Worm (Caenorhabditis elegans) whole organism, L1 larva: Measurements from ENCODE around the gene eif-3.K.
A peak's percentile ranks its signal among the peaks of the same experiment; 100 is the strongest.

Experiments
- C16A3.4 ChIP-seq: fragments of 150-350 bp; optimal IDR thresholded peaks from 2 replicates; lab custom pipeline; 2014; ENCODE audit warnings: missing biosample characterization, missing genetic modification characterization
- C34B4.2 ChIP-seq: sonication (generic microtip); optimal IDR thresholded peaks from 2 replicates; lab custom pipeline; 2017; ENCODE audit warnings: mild to moderate bottlenecking, missing genetic modification characterization, missing compliant biosample characterization
- Y116A8C.19 ChIP-seq: sonication (generic microtip); optimal IDR thresholded peaks from 2 replicates; lab custom pipeline; 2016; ENCODE audit warnings: missing compliant biosample characterization, missing genetic modification characterization, borderline replicate concordance
- aly-2 ChIP-seq: fragments of 150-350 bp; optimal IDR thresholded peaks from 2 replicates; lab custom pipeline; 2014; ENCODE audit warnings: missing biosample characterization, missing genetic modification characterization
- blmp-1 ChIP-seq: fragments of 150-350 bp; optimal IDR thresholded peaks from 2 replicates; lab custom pipeline; 2014; ENCODE audit warnings: missing biosample characterization, missing genetic modification characterization
- ceh-90 ChIP-seq: sonication (generic microtip); optimal IDR thresholded peaks from 2 replicates; lab custom pipeline; 2016; ENCODE audit warnings: missing genetic modification characterization, missing compliant biosample characterization
- dpl-1 ChIP-seq, 3 experiments: fragments of 150-350 bp in 2 of 3; sonication (generic microtip) in 1 of 3; optimal IDR thresholded peaks; 2 replicates each; lab custom pipeline; 2014 to 2017; ENCODE audit warnings: missing biosample characterization in 3 of 3, missing genetic modification characterization in 3 of 3, missing genetic modification reagents in 3 of 3
- efl-1 ChIP-seq, 4 experiments: fragments of 150-350 bp; optimal IDR thresholded peaks in 3 of 4; peaks in 1 of 4; 1 replicate in 1 of 4; 2 replicates in 3 of 4; lab custom pipeline; 2014; ENCODE audit warnings: missing biosample characterization in 2 of 4, missing genetic modification characterization in 2 of 4, missing genetic modification reagents in 2 of 4
- efl-3 ChIP-seq: fragments of 200-800 bp; sonication (Bioruptor generic); optimal IDR thresholded peaks from 2 replicates; lab custom pipeline; 2018; ENCODE audit warnings: mild to moderate bottlenecking, missing genetic modification characterization, missing compliant biosample characterization
- egl-27 ChIP-seq, 2 experiments: fragments of 150-350 bp in 1 of 2; sonication (generic microtip); optimal IDR thresholded peaks; 3 replicates each; lab custom pipeline; 2017 to 2018; ENCODE audit warnings: missing biosample characterization in 2 of 2, missing genetic modification characterization in 2 of 2, missing genetic modification reagents in 2 of 2
- elt-2 ChIP-seq: sonication (generic microtip); optimal IDR thresholded peaks from 2 replicates; lab custom pipeline; 2016; ENCODE audit warnings: missing genetic modification characterization, mild to moderate bottlenecking, inconsistent platforms, missing compliant biosample characterization, missing genetic modification reagents
- elt-3 ChIP-seq, 6 experiments: fragments of 150-350 bp in 1 of 6; sonication (generic microtip); optimal IDR thresholded peaks; 2 replicates each; lab custom pipeline; 2017 to 2018; ENCODE audit warnings: missing biosample characterization in 6 of 6, missing genetic modification characterization in 6 of 6, inconsistent platforms in 1 of 6
- grh-1 ChIP-seq: fragments of 200-800 bp; sonication (Bioruptor generic); IDR thresholded peaks from 2 replicates; pipeline ENCODE4 v1.3.6; 2022; ENCODE audit warnings: missing genetic modification reagents, missing genetic modification characterization, missing compliant biosample characterization
- hlh-4 ChIP-seq: sonication (generic microtip); optimal IDR thresholded peaks from 2 replicates; lab custom pipeline; 2016; ENCODE audit warnings: mild to moderate bottlenecking, missing genetic modification characterization, missing compliant biosample characterization
- isw-1 ChIP-seq: fragments of 200-800 bp; sonication (Bioruptor generic); IDR thresholded peaks from 2 replicates; pipeline ENCODE4 v1.3.6; 2022; ENCODE audit warnings: missing genetic modification characterization, missing compliant biosample characterization
- lin-15B ChIP-seq: fragments of 150-350 bp; sonication (generic microtip); optimal IDR thresholded peaks from 3 replicates; lab custom pipeline; 2014; ENCODE audit warnings: missing biosample characterization, missing genetic modification characterization
- lin-39 ChIP-seq: fragments of 150-350 bp; optimal IDR thresholded peaks from 2 replicates; lab custom pipeline; 2014; ENCODE audit warnings: missing biosample characterization, missing genetic modification reagents, missing genetic modification characterization
- lir-3 ChIP-seq: sonication (generic microtip); optimal IDR thresholded peaks from 2 replicates; lab custom pipeline; 2016; ENCODE audit warnings: mild to moderate bottlenecking, missing genetic modification characterization, moderate library complexity, missing compliant biosample characterization; ENCODE audit not compliant: poor library complexity
- lsy-2 ChIP-seq, 2 experiments: fragments of 150-350 bp; optimal IDR thresholded peaks; 2 replicates each; lab custom pipeline; 2014; ENCODE audit warnings: missing biosample characterization in 2 of 2, missing genetic modification characterization in 2 of 2
- mdl-1 ChIP-seq, 2 experiments: fragments of 150-350 bp; optimal IDR thresholded peaks; 2 replicates each; lab custom pipeline; 2014 to 2017; ENCODE audit warnings: missing biosample characterization in 2 of 2, missing genetic modification characterization in 2 of 2, inconsistent platforms in 1 of 2
- mef-2 ChIP-seq: fragments of 150-350 bp; optimal IDR thresholded peaks from 2 replicates; lab custom pipeline; 2014; ENCODE audit warnings: missing biosample characterization, missing genetic modification characterization
- nhr-11 ChIP-seq: fragments of 150-350 bp; optimal IDR thresholded peaks from 2 replicates; lab custom pipeline; 2014; ENCODE audit warnings: missing biosample characterization, missing genetic modification characterization
- nhr-12 ChIP-seq: sonication (generic microtip); optimal IDR thresholded peaks from 2 replicates; lab custom pipeline; 2017; ENCODE audit warnings: missing biosample characterization, missing genetic modification characterization
- nhr-71 ChIP-seq: sonication (generic microtip); optimal IDR thresholded peaks from 2 replicates; lab custom pipeline; 2016; ENCODE audit warnings: mild to moderate bottlenecking, missing genetic modification characterization, moderate library complexity, missing compliant biosample characterization
- nhr-90 ChIP-seq: sonication (generic microtip); optimal IDR thresholded peaks from 2 replicates; lab custom pipeline; 2016; ENCODE audit warnings: mild to moderate bottlenecking, missing genetic modification characterization, missing compliant biosample characterization; ENCODE audit not compliant: poor library complexity
- pag-3 ChIP-seq: sonication (generic microtip); optimal IDR thresholded peaks from 2 replicates; lab custom pipeline; 2017; ENCODE audit warnings: missing genetic modification characterization, mild to moderate bottlenecking, missing compliant biosample characterization, antibody characterized with exemption, borderline replicate concordance; ENCODE audit not compliant: insufficient read depth
- pax-3 ChIP-seq: fragments of 200-800 bp; sonication (Bioruptor generic); optimal IDR thresholded peaks from 2 replicates; lab custom pipeline; 2018; ENCODE audit warnings: mild to moderate bottlenecking, missing genetic modification characterization, moderate library complexity, missing compliant biosample characterization
- rnt-1 ChIP-seq: sonication (generic microtip); optimal IDR thresholded peaks from 2 replicates; lab custom pipeline; 2016; ENCODE audit warnings: mild to moderate bottlenecking, missing genetic modification characterization, moderate library complexity, missing compliant biosample characterization
- snpc-4 ChIP-seq: fragments of 150-350 bp; optimal IDR thresholded peaks from 2 replicates; lab custom pipeline; 2014; ENCODE audit warnings: missing biosample characterization, missing genetic modification characterization
- sox-4 ChIP-seq: sonication (generic microtip); optimal IDR thresholded peaks from 2 replicates; lab custom pipeline; 2016; ENCODE audit warnings: missing genetic modification characterization, missing compliant biosample characterization
- tlp-1 ChIP-seq: fragments of 150-350 bp; optimal IDR thresholded peaks from 2 replicates; lab custom pipeline; 2014; ENCODE audit warnings: missing biosample characterization, missing genetic modification characterization
- unc-30 ChIP-seq: sonication (generic microtip); optimal IDR thresholded peaks from 2 replicates; lab custom pipeline; 2017; ENCODE audit warnings: missing biosample characterization, missing genetic modification characterization
- unc-62 ChIP-seq: fragments of 150-350 bp; optimal IDR thresholded peaks from 2 replicates; lab custom pipeline; 2014; ENCODE audit warnings: missing biosample characterization, missing genetic modification reagents, missing genetic modification characterization
- unc-98 ChIP-seq: fragments of 200-800 bp; sonication (Bioruptor generic); IDR thresholded peaks from 2 replicates; pipeline ENCODE4 v1.3.6; 2022; ENCODE audit warnings: missing genetic modification characterization, missing compliant biosample characterization
- vab-15 ChIP-seq: sonication (generic microtip); optimal IDR thresholded peaks from 2 replicates; lab custom pipeline; 2017; ENCODE audit warnings: missing genotype, mild to moderate bottlenecking, missing genetic modification characterization, missing compliant biosample characterization
- xbp-1 ChIP-seq: sonication (generic microtip); optimal IDR thresholded peaks from 2 replicates; lab custom pipeline; 2016; ENCODE audit warnings: missing genetic modification characterization, missing compliant biosample characterization
- zag-1 ChIP-seq: fragments of 150-350 bp; optimal IDR thresholded peaks from 2 replicates; lab custom pipeline; 2014; ENCODE audit warnings: missing biosample characterization, missing genetic modification characterization
- ztf-11 ChIP-seq, 2 experiments: sonication (generic microtip); optimal IDR thresholded peaks; 2 replicates each; lab custom pipeline; 2016 to 2017; ENCODE audit warnings: missing genetic modification characterization in 2 of 2, missing biosample characterization in 1 of 2, missing compliant biosample characterization in 1 of 2

Gene eif-3.K

DNA sequence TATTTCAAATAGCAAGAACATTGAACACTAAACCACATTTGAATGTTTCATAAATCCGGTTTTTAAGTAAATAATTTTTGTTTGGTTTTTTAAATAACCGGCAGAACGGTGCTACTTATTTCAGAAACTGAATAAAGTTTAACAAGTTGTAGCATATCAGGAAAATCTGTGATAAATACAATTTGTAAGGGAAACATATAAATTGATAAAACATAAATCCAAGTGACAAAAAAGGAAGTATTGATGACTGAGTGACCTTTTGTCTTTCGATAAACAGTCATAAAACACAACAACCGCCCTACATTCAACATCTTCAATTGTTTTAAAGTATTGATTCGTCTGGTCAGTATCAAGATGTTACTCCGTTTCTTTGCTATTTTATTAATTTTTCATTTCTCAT lies 41.5 kb downstream of the eif-3.K start, which contains the start of gene far-5:
TSS of gene far-5 (plus strand) at position 301 of the 400 bp plus-strand sequence.
- TF ChIP-seq unc-62 (GFP tag; lab: Kevin White, UChicago), result no peak
- peak; percentile 30 for TF ChIP-seq blmp-1 (tag; lab: Kevin White, UChicago)
- TF ChIP-seq C16A3.4 (tag; lab: Kevin White, UChicago), result no peak
- TF ChIP-seq dpl-1 (GFP tag; optimal IDR thresholded peaks at IDR 0.05; lab: Kevin White, UChicago), result no peak
- TF ChIP-seq elt-3 (tag; optimal IDR thresholded peaks at IDR 0.05; lab: Kevin White, UChicago), result peak in 1 of 6 experiments; percentile 29
- no peak for TF ChIP-seq vab-15 (tag; lab: Kevin White, UChicago)
- TF ChIP-seq nhr-11, result no peak
- no peak for TF ChIP-seq xbp-1

DNA sequence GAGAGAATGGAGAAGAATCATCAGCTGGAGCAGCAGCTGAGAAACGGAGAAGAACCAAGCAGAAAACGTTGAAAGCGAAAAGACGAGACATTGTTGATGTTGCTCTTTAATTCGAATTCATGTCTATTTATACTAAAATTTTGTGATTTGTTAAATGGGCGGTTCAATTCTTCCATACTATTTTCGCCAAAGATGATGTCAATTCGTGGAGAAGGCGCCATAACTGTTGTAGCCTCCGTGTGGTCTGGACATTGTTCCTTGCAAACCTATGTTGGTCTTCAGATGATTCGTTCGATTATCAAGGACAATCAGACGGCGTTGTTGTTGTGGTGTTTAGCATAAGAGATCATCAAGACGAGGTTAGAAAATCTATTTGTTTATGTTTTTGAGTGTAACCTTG lies 43.6 kb downstream of the eif-3.K start, which contains the start of gene far-3:
TSS of gene far-3 (minus strand) at position 101 of the 400 bp plus-strand sequence.
- TF ChIP-seq aly-2, result no peak
- TF ChIP-seq zag-1 (tag; lab: Kevin White, UChicago), result no peak
- no peak for TF ChIP-seq lir-3
- TF ChIP-seq lin-39 (tag; lab: Kevin White, UChicago), result no peak
- no peak for TF ChIP-seq C16A3.4 (tag; lab: Kevin White, UChicago)
- TF ChIP-seq pag-3 (tag; lab: Kevin White, UChicago), result no peak
- TF ChIP-seq egl-27 (tag; optimal IDR thresholded peaks at IDR 0.05; lab: Kevin White, UChicago), result no peak
- no peak for TF ChIP-seq unc-62 (GFP tag; lab: Kevin White, UChicago)
- TF ChIP-seq unc-30 (tag; lab: Kevin White, UChicago), result no peak
- TF ChIP-seq lin-15B (tag; lab: Kevin White, UChicago), result no peak
- no peak for TF ChIP-seq blmp-1 (tag; lab: Kevin White, UChicago)
- no peak for TF ChIP-seq mef-2 (tag; lab: Kevin White, UChicago)
- TF ChIP-seq unc-98, result no peak
- TF ChIP-seq isw-1 (GFP tag; lab: Robert Waterston, UW), result no peak
- no peak for TF ChIP-seq lsy-2 (tag; optimal IDR thresholded peaks at IDR 0.05; lab: Kevin White, UChicago)
- no peak for TF ChIP-seq nhr-71 (tag; lab: Kevin White, UChicago)

DNA sequence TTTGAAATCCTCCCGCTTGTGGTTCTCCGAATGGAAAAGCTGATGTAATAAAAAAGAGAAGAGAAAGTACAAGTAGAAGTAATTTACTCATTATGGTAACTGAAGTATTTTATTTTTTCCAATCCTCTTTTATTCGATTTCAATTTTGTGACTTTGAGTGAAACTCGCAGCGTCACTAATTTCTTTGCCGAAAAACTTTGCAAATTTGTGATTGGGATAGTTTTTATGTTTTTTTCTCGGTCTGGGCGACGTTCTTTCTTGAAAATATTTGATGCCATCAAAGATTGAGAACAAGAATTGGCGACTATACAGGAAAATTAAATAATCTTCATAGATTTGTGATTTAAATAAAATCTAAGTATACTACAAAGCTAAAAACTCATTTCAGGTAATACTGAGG lies 45.8 kb downstream of the eif-3.K start, which contains the start of gene far-4:
TSS of gene far-4 (minus strand) at position 101 of the 400 bp plus-strand sequence.
- TF ChIP-seq nhr-12 (tag; lab: Kevin White, UChicago) (no peak), nhr-71 (tag; lab: Kevin White, UChicago) (no peak), lin-39 (tag; lab: Kevin White, UChicago) (no peak)

DNA sequence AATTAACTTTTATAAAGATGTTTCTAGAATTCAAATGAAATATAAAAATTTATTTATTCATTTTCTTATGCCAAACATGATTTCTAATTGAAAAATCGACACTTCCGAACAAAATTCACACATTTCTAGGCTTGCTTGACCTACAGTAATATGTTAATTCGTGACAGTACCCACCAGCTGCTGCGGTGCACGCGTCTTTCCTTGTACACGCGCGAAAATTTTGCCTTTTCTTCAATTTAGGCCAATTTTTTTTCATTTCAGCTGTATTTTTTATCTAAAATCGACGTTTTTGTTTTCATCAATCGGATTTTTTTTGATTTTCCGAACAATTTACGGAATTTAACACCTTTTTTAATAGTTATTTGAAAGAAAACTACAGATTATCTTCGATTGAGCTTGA lies 46.3 kb downstream of the eif-3.K start:
- TF ChIP-seq rnt-1 (no peak), ztf-11 (tag; optimal IDR thresholded peaks at IDR 0.05; lab: Kevin White, UChicago) (no peak), snpc-4 (no peak), aly-2 (no peak), mdl-1 (tag; optimal IDR thresholded peaks at IDR 0.05; lab: Kevin White, UChicago) (no peak)
- TF ChIP-seq, all 84 proteins: peak for 0

DNA sequence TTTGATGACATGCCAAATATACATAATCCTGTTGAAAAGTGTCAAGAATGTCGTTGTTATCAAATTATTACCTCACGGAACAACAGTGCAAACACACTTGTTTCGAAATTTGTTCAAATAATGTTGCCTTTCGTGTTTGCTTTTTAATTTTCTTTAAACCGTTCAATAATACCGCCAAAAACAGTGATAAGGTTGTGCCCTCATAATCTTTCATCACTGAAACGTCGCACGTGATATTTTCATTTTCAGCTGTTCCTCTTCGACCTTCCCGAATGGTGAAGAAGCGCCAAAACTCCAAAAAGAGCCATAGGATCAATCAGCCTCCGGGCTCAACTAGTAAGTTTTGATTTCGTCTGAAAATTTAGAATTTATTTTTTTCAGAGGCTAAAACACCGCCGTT lies 48.3 kb downstream of the eif-3.K start, which contains the start of gene inft-2:
TSS of gene inft-2 (plus strand) at position 248 of the 400 bp plus-strand sequence.
- TF ChIP-seq C34B4.2 (tag; lab: Kevin White, UChicago), result no peak
- no peak for TF ChIP-seq egl-27 (tag; optimal IDR thresholded peaks at IDR 0.05; lab: Kevin White, UChicago)
- TF ChIP-seq nhr-90 (tag; lab: Kevin White, UChicago), result no peak
- TF ChIP-seq elt-2 (tag; lab: Kevin White, UChicago), result peak; percentile 25
- TF ChIP-seq tlp-1 (tag; lab: Kevin White, UChicago), result no peak
- TF ChIP-seq efl-1 (optimal IDR thresholded peaks at IDR 0.05; lab: Kevin White, UChicago), result no peak
- peak in 1 of 2 experiments; percentile 52 for TF ChIP-seq efl-1 (GFP tag; optimal IDR thresholded peaks at IDR 0.05 in 1 of 2; lab: Kevin White, UChicago)
- TF ChIP-seq grh-1, result no peak
- no peak for TF ChIP-seq sox-4 (tag; lab: Kevin White, UChicago)
- no peak for TF ChIP-seq ceh-90
- TF ChIP-seq efl-3 (GFP tag; lab: Kevin White, UChicago), result no peak
- no peak for TF ChIP-seq Y116A8C.19 (tag; lab: Kevin White, UChicago)
- TF ChIP-seq zag-1 (tag; lab: Kevin White, UChicago), result no peak
- TF ChIP-seq aly-2, result no peak
- TF ChIP-seq hlh-4, result no peak
- no peak for TF ChIP-seq rnt-1
- TF ChIP-seq pax-3, result no peak
- no peak for TF ChIP-seq lsy-2 (tag; optimal IDR thresholded peaks at IDR 0.05; lab: Kevin White, UChicago)
